Fruit fly (Drosophila melanogaster): ENCODE measurements around the gene CarT.

The CarT gene

DNA sequence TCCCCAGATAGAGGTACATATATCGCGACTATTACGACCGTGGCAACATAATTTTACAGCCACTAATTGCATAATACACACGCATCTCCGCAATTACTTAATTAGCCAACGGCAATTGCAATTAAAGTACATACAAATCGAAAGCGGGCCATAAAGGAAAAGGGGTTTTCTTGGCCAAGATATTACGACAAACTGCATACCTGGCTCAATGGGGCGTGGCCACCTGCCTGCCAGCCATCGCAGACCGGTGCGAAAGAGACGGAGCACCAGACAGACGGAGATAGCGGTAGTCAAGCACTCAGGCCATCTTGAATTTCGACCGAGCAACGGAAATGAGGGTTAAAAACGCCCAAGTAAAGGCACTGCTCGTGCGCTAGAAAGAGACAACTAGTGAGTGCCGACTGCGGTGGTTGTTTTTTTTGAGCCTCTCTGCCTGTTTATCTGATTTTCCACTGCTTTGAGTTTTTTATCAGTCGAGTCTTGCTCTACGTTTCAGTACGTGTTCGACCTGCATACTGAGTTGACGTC is 40.2 kb upstream of the CarT start, which contains the start of gene cad (continued):
- TF ChIP-seq HmgZ (tag; optimal IDR thresholded peaks at IDR 0.05) = peak; percentile 61
- peak; percentile 78; the same call in 2 of the 4 replicates for TF ChIP-seq chinmo (GFP tag; IDR thresholded peaks at IDR 0.05; ENCODE audit: partially characterized antibody)
- no peak for TF ChIP-seq CG3726 (GFP tag; IDR thresholded peaks at IDR 0.05)
- peak; percentile 60 for TF ChIP-seq Rfx (GFP tag; IDR thresholded peaks at IDR 0.05)
- peak; percentile 51; the same call in 1 of the 2 replicates for TF ChIP-seq Atf6 (GFP tag; IDR thresholded peaks at IDR 0.05)
- TF ChIP-seq CG10209 (GFP tag; optimal IDR thresholded peaks at IDR 0.05) = no peak
- TF ChIP-seq HmgD (GFP tag; optimal IDR thresholded peaks at IDR 0.05) = peak; percentile 35
- peak; percentile 80 for TF ChIP-seq CG4360 (GFP tag; IDR thresholded peaks at IDR 0.05)
- TF ChIP-seq luna (GFP tag; optimal IDR thresholded peaks at IDR 0.05) = no peak
- peak; percentile 30 for TF ChIP-seq CG15479 (GFP tag; optimal IDR thresholded peaks at IDR 0.05)
- no peak for TF ChIP-seq CG17361 (GFP tag; IDR thresholded peaks at IDR 0.05)
- peak; percentile 94 for TF ChIP-seq sqz (GFP tag; optimal IDR thresholded peaks at IDR 0.05)
- no peak for TF ChIP-seq CG15696 (tag; optimal IDR thresholded peaks at IDR 0.05)
- 0 out of 2 replicates have a peak, but pooled peaks have one; percentile 26 for TF ChIP-seq CG5953 (GFP tag; IDR thresholded peaks at IDR 0.05)
- peak; percentile 13 for TF ChIP-seq lbe (GFP tag; optimal IDR thresholded peaks at IDR 0.05)
- TF ChIP-seq Fer3 (tag; optimal IDR thresholded peaks at IDR 0.05) = peak; percentile 31
- TF ChIP-seq CG10366 (GFP tag; IDR thresholded peaks at IDR 0.05) = peak; percentile 36; the same call in 1 of the 2 replicates
- peak; percentile 55; the same call in 1 of the 3 replicates for TF ChIP-seq sr (GFP tag; IDR thresholded peaks at IDR 0.05)
- TF ChIP-seq knrl (GFP tag; IDR thresholded peaks at IDR 0.05; ENCODE audit: partially characterized antibody) = peak; percentile 22; the same call in 1 of the 3 replicates
- TF ChIP-seq psq (GFP tag; optimal IDR thresholded peaks at IDR 0.05) = peak; percentile 31
- TF ChIP-seq Med (GFP tag) = peak; percentile 94
- TF ChIP-seq scrt (GFP tag; optimal IDR thresholded peaks at IDR 0.05) = peak; percentile 9
- TF ChIP-seq CG12391 (tag; optimal IDR thresholded peaks at IDR 0.05) = peak; percentile 3
- no peak for TF ChIP-seq Ets65A (GFP tag)
- peak; percentile 40 for TF ChIP-seq caup (GFP tag; optimal IDR thresholded peaks at IDR 0.05; ENCODE audit: severe bottlenecking)
- TF ChIP-seq CG1832 (GFP tag; optimal IDR thresholded peaks at IDR 0.05) = peak; percentile 98
- TF ChIP-seq CG7271 (tag; optimal IDR thresholded peaks at IDR 0.05) = peak; percentile 54
- peak; percentile 99 for TF ChIP-seq seq (GFP tag; IDR thresholded peaks at IDR 0.05)
- no peak for TF ChIP-seq gcm2 (GFP tag; optimal IDR thresholded peaks at IDR 0.05)
- TF ChIP-seq CG2678 (tag; optimal IDR thresholded peaks at IDR 0.05) = peak; percentile 15
- peak; percentile 13 for TF ChIP-seq CG15269 (tag; optimal IDR thresholded peaks at IDR 0.05)
- TF ChIP-seq GATAe (GFP tag; conservative IDR thresholded peaks at IDR 0.05) = peak; percentile 80
- TF ChIP-seq CrebB (tag; optimal IDR thresholded peaks at IDR 0.05) = peak; percentile 43
- 0 out of 3 replicates have a peak, but pooled peaks have one; percentile 19 for TF ChIP-seq CG6175 (GFP tag; IDR thresholded peaks at IDR 0.05)
- 0 out of 2 replicates have a peak, but pooled peaks have one; percentile 39 for TF ChIP-seq crol (GFP tag; IDR thresholded peaks at IDR 0.05)
- TF ChIP-seq CG14710 (tag; optimal IDR thresholded peaks at IDR 0.05) = peak; percentile 9
- no peak for TF ChIP-seq tin (GFP tag; optimal IDR thresholded peaks at IDR 0.05)
- TF ChIP-seq lov (optimal IDR thresholded peaks at IDR 0.05) = no peak
- TF ChIP-seq lov (GFP tag; IDR thresholded peaks at IDR 0.05) = peak; percentile 56; the same call in 1 of the 3 replicates
- TF ChIP-seq Hmr (GFP tag; optimal IDR thresholded peaks at IDR 0.05) = peak; percentile 48
- TF ChIP-seq CG11696 (GFP tag; IDR thresholded peaks at IDR 0.05) = peak; percentile 14; the same call in 1 of the 2 replicates
- peak; percentile 42; the same call in 1 of the 2 replicates for TF ChIP-seq ato (GFP tag; IDR thresholded peaks at IDR 0.05; ENCODE audit: partially characterized antibody)
- TF ChIP-seq dmrt99B (tag; optimal IDR thresholded peaks at IDR 0.05) = no peak
- peak; percentile 77 for TF ChIP-seq oc (tag; optimal IDR thresholded peaks at IDR 0.05)
- TF ChIP-seq CG10321 (GFP tag; IDR thresholded peaks at IDR 0.05) = peak; percentile 99
- TF ChIP-seq CG12071 (GFP tag; optimal IDR thresholded peaks at IDR 0.05) = peak; percentile 64
- TF ChIP-seq tll (GFP tag; optimal IDR thresholded peaks at IDR 0.05) = peak; percentile 42 to 80
- no peak for TF ChIP-seq CG18262 (tag; optimal IDR thresholded peaks at IDR 0.05)
- peak; percentile 39 for TF ChIP-seq CG6765 (GFP tag; optimal IDR thresholded peaks at IDR 0.05)
